Fruit fly (Drosophila melanogaster): ENCODE results near the gene alpha-Est2.

alpha-Est2 gene

DNA sequence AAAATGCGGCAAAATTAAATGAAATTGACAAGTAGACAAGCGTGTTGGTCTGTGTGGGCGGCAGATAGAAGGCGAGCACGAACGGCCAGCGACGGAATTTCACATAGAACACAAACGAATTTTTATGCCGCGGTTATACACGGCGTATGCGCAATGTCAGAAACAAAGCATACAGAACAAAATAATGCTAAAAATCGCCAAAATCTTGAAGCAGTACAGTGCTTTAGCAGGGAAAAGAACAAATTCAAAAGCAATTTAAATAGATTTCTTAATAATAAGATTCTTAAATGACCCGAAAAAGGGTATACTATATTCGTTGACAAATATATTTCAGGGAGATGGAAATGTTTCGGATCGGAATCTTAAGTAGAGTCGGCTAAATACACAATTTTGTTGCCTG, 41.1 kb upstream of the alpha-Est2 start (continued):
- no peak for TF ChIP-seq Sox100B (GFP tag; optimal IDR thresholded peaks at IDR 0.05)
- TF ChIP-seq Hr3 (GFP tag; optimal IDR thresholded peaks at IDR 0.05): no peak
- no peak for TF ChIP-seq CG10565 (GFP tag; optimal IDR thresholded peaks at IDR 0.05)
- TF ChIP-seq Hey (tag; optimal IDR thresholded peaks at IDR 0.05): no peak
- TF ChIP-seq CG10147 (GFP tag; optimal IDR thresholded peaks at IDR 0.05): no peak
- TF ChIP-seq Hand (GFP tag; optimal IDR thresholded peaks at IDR 0.05): no peak
- TF ChIP-seq CG1024 (GFP tag; IDR thresholded peaks at IDR 0.05): no peak
- TF ChIP-seq CG15514 (GFP tag; optimal IDR thresholded peaks at IDR 0.05): peak; percentile 16
- no peak for TF ChIP-seq CG10462 (GFP tag; optimal IDR thresholded peaks at IDR 0.05)
- no peak for TF ChIP-seq Nf-YC (tag; optimal IDR thresholded peaks at IDR 0.05)
- TF ChIP-seq fd3F (GFP tag; optimal IDR thresholded peaks at IDR 0.05): peak; percentile 37
- no peak for TF ChIP-seq CHES-1-like (GFP tag; optimal IDR thresholded peaks at IDR 0.05)
- TF ChIP-seq Meics (GFP tag; optimal IDR thresholded peaks at IDR 0.05): peak; percentile 36
- peak; percentile 36 for TF ChIP-seq mam (GFP tag; optimal IDR thresholded peaks at IDR 0.05)
- TF ChIP-seq CG7839 (tag; optimal IDR thresholded peaks at IDR 0.05): peak; percentile 49
- TF ChIP-seq CG31441 (GFP tag; IDR thresholded peaks at IDR 0.05): no peak
- TF ChIP-seq CG43689 (GFP tag; IDR thresholded peaks at IDR 0.05): no peak
- TF ChIP-seq Gug (GFP tag; IDR thresholded peaks at IDR 0.05): no peak
- no peak for TF ChIP-seq CG12071 (GFP tag; optimal IDR thresholded peaks at IDR 0.05)
- TF ChIP-seq CG17802 (tag; optimal IDR thresholded peaks at IDR 0.05): no peak
- TF ChIP-seq sna (GFP tag; IDR thresholded peaks at IDR 0.05; ENCODE audit: partially characterized antibody): no peak
- no peak for TF ChIP-seq tna (GFP tag; IDR thresholded peaks at IDR 0.05; ENCODE audit: partially characterized antibody)
- TF ChIP-seq Taf1 (GFP tag; IDR thresholded peaks at IDR 0.05): no peak
- TF ChIP-seq CG3847 (GFP tag; IDR thresholded peaks at IDR 0.05): peak; percentile 44
- no peak for TF ChIP-seq HHEX (GFP tag; optimal IDR thresholded peaks at IDR 0.05)
- no peak for TF ChIP-seq mld (GFP tag; IDR thresholded peaks at IDR 0.05; ENCODE audit: partially characterized antibody)
- no peak for TF ChIP-seq phol (tag; optimal IDR thresholded peaks at IDR 0.05)
- no peak for TF ChIP-seq unc-4 (GFP tag; IDR thresholded peaks at IDR 0.05; ENCODE audit: partially characterized antibody)
- no peak for TF ChIP-seq fd64A (GFP tag; optimal IDR thresholded peaks at IDR 0.05)
- no peak for TF ChIP-seq CG32772 (GFP tag; IDR thresholded peaks at IDR 0.05)
- TF ChIP-seq Elba2 (GFP tag; optimal IDR thresholded peaks at IDR 0.05): no peak
- no peak for TF ChIP-seq Fer2 (tag; optimal IDR thresholded peaks at IDR 0.05)
- no peak for TF ChIP-seq dmrt11E (tag; optimal IDR thresholded peaks at IDR 0.05)
- TF ChIP-seq cad (GFP tag; optimal IDR thresholded peaks at IDR 0.05): no peak
- TF ChIP-seq CG12942 (GFP tag; optimal IDR thresholded peaks at IDR 0.05): no peak
- TF ChIP-seq ind (GFP tag; optimal IDR thresholded peaks at IDR 0.05): peak; percentile 36
- TF ChIP-seq gem (tag; optimal IDR thresholded peaks at IDR 0.05): peak; percentile 47
- TF ChIP-seq zfh2 (GFP tag; optimal IDR thresholded peaks at IDR 0.05): peak; percentile 28
- no peak for TF ChIP-seq shn (GFP tag; optimal IDR thresholded peaks at IDR 0.05)
- peak; percentile 59 for TF ChIP-seq Rfx (GFP tag; IDR thresholded peaks at IDR 0.05)
- TF ChIP-seq grau (tag; optimal IDR thresholded peaks at IDR 0.05): peak; percentile 44
- TF ChIP-seq bbx (GFP tag; IDR thresholded peaks at IDR 0.05; ENCODE audit: partially characterized antibody): no peak
- no peak for TF ChIP-seq az2 (GFP tag; optimal IDR thresholded peaks at IDR 0.05)
- no peak for TF ChIP-seq Myb (GFP tag; optimal IDR thresholded peaks at IDR 0.05)
- TF ChIP-seq CG32767 (GFP tag; IDR thresholded peaks at IDR 0.05): 0 out of 2 replicates have a peak, but pooled peaks have one; percentile 40
- no peak for TF ChIP-seq CG17385 (GFP tag; optimal IDR thresholded peaks at IDR 0.05)
- no peak for TF ChIP-seq CG4730 (GFP tag; IDR thresholded peaks at IDR 0.05)
- no peak for TF ChIP-seq CG4328 (GFP tag; optimal IDR thresholded peaks at IDR 0.05)
- no peak for TF ChIP-seq luna (GFP tag; optimal IDR thresholded peaks at IDR 0.05)
- TF ChIP-seq Mad (GFP tag; optimal IDR thresholded peaks at IDR 0.05): no peak
- TF ChIP-seq Side (GFP tag; optimal IDR thresholded peaks at IDR 0.05): no peak
- TF ChIP-seq CG18764 (GFP tag; optimal IDR thresholded peaks at IDR 0.05): no peak

All from whole organism, embryonic.